Worm (Caenorhabditis elegans): ENCODE data around the gene nduv-2.

DNA sequence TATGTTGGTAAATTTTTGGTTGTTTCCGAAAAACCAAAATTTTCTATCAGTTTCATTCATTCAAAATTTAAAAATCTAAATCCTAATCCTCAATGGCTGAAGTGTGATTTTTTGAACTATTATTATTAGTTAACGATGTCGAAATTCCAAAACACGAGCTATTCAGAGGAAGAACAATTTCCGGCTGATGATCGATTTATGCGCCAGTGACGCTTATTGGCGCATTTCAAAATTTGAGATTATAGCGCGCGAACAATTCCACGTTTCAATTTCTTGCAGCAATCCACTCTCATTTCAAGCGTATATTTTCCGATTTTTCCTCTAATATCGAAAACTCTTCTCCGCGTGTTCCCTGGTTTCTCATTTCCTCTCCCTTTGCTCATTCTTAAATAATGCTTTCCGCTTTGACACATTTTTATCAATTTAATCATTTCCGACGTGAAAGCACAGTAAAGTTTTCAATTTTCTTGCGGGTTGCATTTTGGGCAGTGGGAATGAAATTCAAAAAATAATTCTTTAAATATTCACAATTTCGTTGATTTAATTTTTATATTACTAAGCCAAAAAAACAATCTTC lies 39.1 kb upstream of the nduv-2 start:
- no peak for TF ChIP-seq unc-62 (GFP tag; optimal IDR thresholded peaks at IDR 0.05 in 1 of 2)
- no peak for TF ChIP-seq unc-62 (tag; optimal IDR thresholded peaks at IDR 0.05)
- TF ChIP-seq mxl-2 (GFP tag; conservative IDR thresholded peaks at IDR 0.05) = no peak
- TF ChIP-seq nhr-76 (tag; optimal IDR thresholded peaks at IDR 0.05) = no peak
- no peak for TF ChIP-seq snpc-4 (tag; optimal IDR thresholded peaks at IDR 0.05)

Measured in whole organism, L4 larva.